Worm (Caenorhabditis elegans): ENCODE results near the gene sra-35.

- no peak for TF ChIP-seq ref-1 (GFP tag; conservative IDR thresholded peaks at IDR 0.05)
- no peak for TF ChIP-seq tab-1 (GFP tag; IDR thresholded peaks at IDR 0.05)
- TF ChIP-seq klf-2 (GFP tag; conservative IDR thresholded peaks at IDR 0.05): no peak
- no peak for TF ChIP-seq flt-1 (GFP tag; IDR thresholded peaks at IDR 0.05)
- TF ChIP-seq med-1 (GFP tag; optimal IDR thresholded peaks at IDR 0.05; ENCODE audit: insufficient read depth): no peak
- no peak for TF ChIP-seq cog-1 (tag; optimal IDR thresholded peaks at IDR 0.05)
- TF ChIP-seq T22C8.4 (GFP tag; IDR thresholded peaks at IDR 0.05): no peak
Measured at ce11 chrII:4490729-4491128, 37.0 kb downstream of the sra-35 start, which contains the start of gene T05C1.5.

All from whole organism, midembryonic.